Worm (Caenorhabditis elegans) whole organism, mixed stage, embryonic: ENCODE results near the gene K11D12.6.

ENCODE experiments used
- ces-1 ChIP-seq: fragments of 150-350 bp; optimal IDR thresholded peaks from 2 replicates; lab custom pipeline; 2014; ENCODE audit warnings: missing biosample characterization, missing genetic modification reagents, missing genetic modification characterization
- elt-1 ChIP-seq: sonication (generic microtip); optimal IDR thresholded peaks from 2 replicates; lab custom pipeline; 2017; ENCODE audit warnings: missing genetic modification characterization, mild to moderate bottlenecking, missing compliant biosample characterization, antibody characterized with exemption, moderate library complexity, borderline replicate concordance; ENCODE audit not compliant: insufficient read depth
- elt-3 ChIP-seq: fragments of 150-350 bp; optimal IDR thresholded peaks from 2 replicates; lab custom pipeline; 2014; ENCODE audit warnings: missing biosample characterization, missing genetic modification characterization
- lin-13 ChIP-seq: fragments of 150-350 bp; optimal IDR thresholded peaks from 2 replicates; lab custom pipeline; 2014; ENCODE audit warnings: missing biosample characterization, missing genetic modification characterization
- lin-32 ChIP-seq: fragments of 200-800 bp; sonication (Bioruptor generic); optimal IDR thresholded peaks from 2 replicates; lab custom pipeline; 2018; ENCODE audit warnings: mild to moderate bottlenecking, missing genetic modification characterization, missing compliant biosample characterization
- mab-5 ChIP-seq: fragments of 150-350 bp; optimal IDR thresholded peaks from 2 replicates; lab custom pipeline; 2014; ENCODE audit warnings: missing biosample characterization, missing genetic modification characterization
- mep-1 ChIP-seq: fragments of 150-350 bp; optimal IDR thresholded peaks from 2 replicates; lab custom pipeline; 2017; ENCODE audit warnings: missing biosample characterization, missing genetic modification reagents, missing genetic modification characterization, inconsistent platforms
- nhr-237 ChIP-seq: fragments of 150-350 bp; optimal IDR thresholded peaks from 2 replicates; lab custom pipeline; 2014; ENCODE audit warnings: missing biosample characterization, missing genetic modification characterization
- snpc-4 ChIP-seq: fragments of 150-350 bp; optimal IDR thresholded peaks from 2 replicates; lab custom pipeline; 2014; ENCODE audit warnings: missing biosample characterization, missing genetic modification characterization
- sptf-1 ChIP-seq: sonication (generic microtip); optimal IDR thresholded peaks from 2 replicates; lab custom pipeline; 2017; ENCODE audit warnings: mild to moderate bottlenecking, missing genetic modification characterization, moderate library complexity, missing compliant biosample characterization
- unc-62 ChIP-seq: fragments of 150-350 bp; optimal IDR thresholded peaks from 2 replicates; lab custom pipeline; 2014; ENCODE audit warnings: missing biosample characterization, missing genetic modification reagents, missing genetic modification characterization
- ztf-11 ChIP-seq: fragments of 150-350 bp; optimal IDR thresholded peaks from 2 replicates; lab custom pipeline; 2014; ENCODE audit warnings: missing biosample characterization, missing genetic modification characterization

DNA sequence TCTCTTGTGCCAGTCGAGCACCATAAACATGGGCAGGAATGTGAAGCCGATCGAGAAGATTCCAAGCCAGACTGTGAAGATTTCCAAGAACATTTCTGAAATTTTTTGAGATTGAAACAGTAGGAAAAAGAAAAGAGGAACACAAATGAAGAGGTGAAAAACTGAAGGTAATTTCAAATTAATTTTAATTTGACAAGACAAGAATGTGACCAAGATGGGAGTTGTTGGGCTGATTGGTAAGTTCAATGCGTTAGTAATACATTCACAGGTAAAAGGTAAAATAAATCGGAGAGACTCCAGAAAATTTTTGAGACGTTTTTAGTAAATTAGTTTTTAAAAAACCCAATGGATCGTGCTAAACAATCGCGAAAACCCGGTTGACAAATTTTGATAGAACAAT is 4.2 kb downstream of the K11D12.6 start, which contains the start of gene swt-7:
- no peak for TF ChIP-seq lin-32 (GFP tag; lab: Kevin White, UChicago)
- TF ChIP-seq lin-13 = no peak
- no peak for TF ChIP-seq elt-3
- TF ChIP-seq snpc-4 (tag; lab: Kevin White, UChicago) = no peak
- TF ChIP-seq ztf-11 = no peak
- TF ChIP-seq ces-1 (GFP tag; lab: Kevin White, UChicago) = no peak
- TF ChIP-seq nhr-237 = no peak
- no peak for TF ChIP-seq unc-62 (GFP tag; lab: Kevin White, UChicago)
- TF ChIP-seq sptf-1 = no peak
- TF ChIP-seq mep-1 (tag; lab: Kevin White, UChicago) = no peak
- TF ChIP-seq mab-5 = no peak
- no peak for TF ChIP-seq elt-1 (tag; lab: Kevin White, UChicago)
